Fruit fly (Drosophila melanogaster) whole organism, prepupa: ENCODE results near the gene CecA2.

Experiments
- CG11762 ChIP-seq: fragments of 200-800 bp; sonication (Bioruptor generic); optimal IDR thresholded peaks from 3 replicates; lab custom pipeline; 2016; ENCODE audit warnings: missing biosample characterization, missing genetic modification characterization; ENCODE audit not compliant: insufficient read depth
- CG34406 ChIP-seq: fragments of 200-800 bp; sonication (Bioruptor generic); optimal IDR thresholded peaks from 3 replicates; lab custom pipeline; 2016; ENCODE audit warnings: missing biosample characterization, missing genetic modification characterization
- CG6163 ChIP-seq: fragments of 200-800 bp; sonication (Bioruptor generic); IDR thresholded peaks from 3 replicates; pipeline ENCODE4 v1.3.6; 2022; ENCODE audit warnings: missing biosample characterization, missing genetic modification characterization
- CG6276 ChIP-seq: fragments of 200-800 bp; sonication (Bioruptor generic); optimal IDR thresholded peaks from 2 replicates; lab custom pipeline; 2017; ENCODE audit warnings: missing biosample characterization, mild to moderate bottlenecking, missing genetic modification characterization
- Ets96B ChIP-seq: fragments of 200-800 bp; optimal IDR thresholded peaks from 2 replicates; lab custom pipeline; 2019; ENCODE audit warnings: missing biosample characterization, mild to moderate bottlenecking, missing genetic modification characterization, moderate library complexity
- esn ChIP-seq: fragments of 200-800 bp; sonication (Bioruptor generic); optimal IDR thresholded peaks from 2 replicates; lab custom pipeline; 2016; ENCODE audit warnings: missing biosample characterization, mild to moderate bottlenecking, missing genetic modification characterization, moderate library complexity
- ss ChIP-seq, 2 experiments: fragments of 200-800 bp; sonication (Bioruptor generic); optimal IDR thresholded peaks; 2 replicates in 1 of 2; 3 replicates in 1 of 2; lab custom pipeline; 2017 to 2018; ENCODE audit warnings: mild to moderate bottlenecking in 2 of 2, missing biosample characterization in 2 of 2, missing genetic modification characterization in 2 of 2, moderate library complexity in 1 of 2

CecA2 gene

DNA sequence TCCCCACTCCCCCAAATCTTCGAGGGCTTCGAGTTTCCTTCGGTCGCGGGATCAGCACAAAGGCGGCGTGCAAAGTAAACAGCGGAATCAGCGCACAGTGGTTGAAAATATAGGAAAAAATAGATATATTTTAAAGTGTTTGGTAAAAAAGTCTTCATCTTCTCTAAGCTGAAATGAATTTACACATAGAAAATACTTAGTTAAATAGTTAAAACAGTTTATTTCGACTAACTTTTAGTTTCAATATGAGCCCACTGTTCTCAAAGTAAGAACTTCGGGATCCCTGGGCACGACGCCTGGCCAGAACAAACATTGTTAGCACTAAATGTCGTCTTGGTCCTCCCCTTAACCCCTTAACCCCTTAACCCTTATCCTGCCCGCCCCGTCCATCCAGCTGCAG lies 49.9 kb downstream of the CecA2 start (continued):
- TF ChIP-seq esn, result peak; percentile 93
- peak; percentile 93 for TF ChIP-seq CG34406
- TF ChIP-seq CG11762 (GFP tag; lab: Kevin White, UChicago), result peak; percentile 89
- TF ChIP-seq CG6163 (GFP tag; lab: Robert Waterston, UW), result peak; percentile 96
- peak; percentile 11 for TF ChIP-seq CG6276 (GFP tag; lab: Kevin White, UChicago)
- TF ChIP-seq Ets96B (tag; lab: Kevin White, UChicago), result peak; percentile 99
- peak; percentile 97 to 98 for TF ChIP-seq ss (GFP tag; optimal IDR thresholded peaks at IDR 0.05; lab: Kevin White, UChicago)
- TF ChIP-seq, all 60 proteins: peak for 57
